Fruit fly (Drosophila melanogaster) whole organism, wandering third instar larva: Measurements from ENCODE around the gene CG7328.

Experiments
- GATAd ChIP-seq: sonication (Bioruptor generic); optimal IDR thresholded peaks from 2 replicates; lab custom pipeline; 2016; ENCODE audit warnings: missing biosample characterization, missing genetic modification characterization
- Hr78 ChIP-seq: fragments of >200 bp; optimal IDR thresholded peaks from 2 replicates; lab custom pipeline; 2017; ENCODE audit warnings: missing biosample characterization, missing genetic modification characterization
- Mio ChIP-seq: sonication (Bioruptor generic); optimal IDR thresholded peaks from 2 replicates; lab custom pipeline; 2016; ENCODE audit warnings: missing biosample characterization, missing genetic modification characterization
- Vsx2 ChIP-seq: fragments of 200-300, 225-300 bp; sonication (Bioruptor generic); optimal IDR thresholded peaks from 2 replicates; lab custom pipeline; 2018; ENCODE audit warnings: missing biosample characterization, missing genetic modification characterization; ENCODE audit not compliant: partially characterized antibody
- br ChIP-seq: fragments of 200-800 bp; sonication (Bioruptor generic); optimal IDR thresholded peaks from 2 replicates; lab custom pipeline; 2016; ENCODE audit warnings: missing biosample characterization, missing genetic modification characterization
- dl ChIP-seq, 2 experiments: fragments of 175-275, 200-275 bp in 1 of 2; fragments of 200-275 bp in 1 of 2; sonication (Bioruptor generic); optimal IDR thresholded peaks; lab custom pipeline; 2018; ENCODE audit warnings: mild to moderate bottlenecking in 2 of 2, missing biosample characterization in 2 of 2, missing genetic modification characterization in 2 of 2, moderate library complexity in 2 of 2; ENCODE audit not compliant: partially characterized antibody in 2 of 2, insufficient read depth in 1 of 2
- foxo ChIP-seq, 2 experiments: fragments of 200-800 bp; sonication (Bioruptor generic); optimal IDR thresholded peaks; 2 replicates in 1 of 2; 3 replicates in 1 of 2; lab custom pipeline; 2016 to 2017; ENCODE audit warnings: missing biosample characterization in 2 of 2, missing genetic modification characterization in 2 of 2
- fru ChIP-seq: fragments of 200-800 bp; sonication (Bioruptor generic); optimal IDR thresholded peaks from 3 replicates; lab custom pipeline; 2016; ENCODE audit warnings: missing biosample characterization, mild to moderate bottlenecking, missing genetic modification characterization
- jim ChIP-seq: fragments of 175-275, 200-325 bp; sonication (Bioruptor generic); optimal IDR thresholded peaks from 2 replicates; lab custom pipeline; 2016; ENCODE audit warnings: missing biosample characterization, mild to moderate bottlenecking, missing genetic modification characterization
- pan ChIP-seq: fragments of >200 bp; optimal IDR thresholded peaks from 2 replicates; lab custom pipeline; 2017

DNA sequence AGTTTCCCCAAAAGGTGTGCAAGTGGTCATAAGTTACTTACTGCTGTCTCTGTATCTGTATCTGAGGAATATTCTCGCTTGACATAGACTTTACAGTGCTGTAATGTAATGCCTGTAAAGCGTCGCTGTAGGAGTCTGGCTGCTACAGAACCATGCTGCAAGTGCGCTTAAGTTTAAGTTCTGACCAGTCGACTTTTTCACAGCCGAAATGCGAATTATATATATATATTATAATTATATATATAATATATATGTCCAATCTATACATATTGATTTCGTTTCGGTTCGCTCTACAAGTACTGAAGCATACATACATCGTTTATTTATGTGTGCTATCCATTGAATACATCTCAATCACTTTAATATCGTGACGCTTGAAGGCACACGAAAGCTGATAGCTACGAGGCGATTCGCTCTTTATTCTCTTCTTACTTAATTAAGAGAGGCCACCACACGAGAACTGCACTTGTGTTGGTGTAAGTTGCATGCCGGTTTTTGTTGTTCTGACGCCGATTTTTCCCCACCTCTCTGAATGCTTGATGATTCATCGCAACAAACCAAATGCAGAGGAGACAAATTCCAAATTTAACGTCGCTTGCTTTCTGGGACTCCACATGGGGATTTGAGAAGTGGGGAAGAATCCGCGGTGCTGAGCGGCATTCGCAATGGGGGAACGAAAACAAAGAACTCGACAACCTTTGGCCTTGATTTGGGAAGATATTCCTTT, 46.0 kb upstream of the CG7328 start:
- TF ChIP-seq Hr78 (GFP tag; lab: Kevin White, UChicago) (no peak), Vsx2 (GFP tag; lab: Kevin White, UChicago) (peak; percentile 89), br (GFP tag; lab: Kevin White, UChicago) (no peak), GATAd (no peak), fru (peak; percentile 3), dl (GFP tag; optimal IDR thresholded peaks at IDR 0.05; lab: Kevin White, UChicago; ENCODE audit: insufficient read depth in 1 of 2, partially characterized antibody in 2 of 2) (peak; percentile 72 to 78), jim (GFP tag; lab: Kevin White, UChicago) (no peak), Mio (GFP tag; lab: Kevin White, UChicago) (no peak), pan (lab: Kevin White, UChicago) (no peak), foxo (GFP tag; optimal IDR thresholded peaks at IDR 0.05; lab: Kevin White, UChicago) (no peak)
